Worm (Caenorhabditis elegans): ENCODE data around the gene npax-1.

DNA sequence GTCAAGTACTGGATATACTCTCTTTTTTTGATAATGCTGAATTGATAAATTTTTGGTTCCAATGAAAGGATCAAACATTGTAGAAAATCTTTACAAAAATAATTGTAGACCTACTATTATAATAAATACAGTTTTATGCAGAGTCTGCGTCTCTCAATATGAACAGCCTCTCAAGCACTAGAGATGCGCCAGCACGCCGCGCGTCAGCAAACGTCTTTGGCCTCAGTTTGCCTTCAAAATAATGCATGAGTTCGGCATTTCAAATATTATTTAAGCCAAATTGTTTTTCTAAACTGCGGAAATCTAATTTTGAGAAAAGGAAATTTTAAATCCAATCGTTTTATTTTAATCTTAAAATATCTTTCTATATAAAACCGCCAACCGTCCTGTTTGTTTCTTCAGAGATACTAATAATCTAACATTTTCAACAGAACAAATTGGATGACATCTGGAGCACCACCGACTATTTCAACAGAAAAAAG lies 29.4 kb downstream of the npax-1 start, which contains the start of gene cul-4:
- TF ChIP-seq nfya-1 (tag; optimal IDR thresholded peaks at IDR 0.05; ENCODE audit: insufficient read depth) (no peak), eor-1 (tag; optimal IDR thresholded peaks at IDR 0.05) (no peak), nhr-76 (tag; optimal IDR thresholded peaks at IDR 0.05) (no peak), snpc-4 (tag; optimal IDR thresholded peaks at IDR 0.05) (peak; percentile 83), aly-2 (tag; optimal IDR thresholded peaks at IDR 0.05) (no peak), nhr-12 (tag; optimal IDR thresholded peaks at IDR 0.05) (no peak)

Data from whole organism, L3 larva.